Worm (Caenorhabditis elegans) whole organism, early embryonic: Measurements from ENCODE around the gene K09E4.3.

Experiments used
- B0310.2 ChIP-seq: sonication (generic microtip); optimal IDR thresholded peaks from 2 replicates; lab custom pipeline; 2016; ENCODE audit warnings: mild to moderate bottlenecking, missing genetic modification characterization, missing compliant biosample characterization
- F13C5.2 ChIP-seq: sonication (generic microtip); optimal IDR thresholded peaks from 2 replicates; lab custom pipeline; 2017; ENCODE audit warnings: mild to moderate bottlenecking, missing genetic modification characterization, inconsistent platforms, missing compliant biosample characterization
- aly-1 ChIP-seq: sonication (generic microtip); optimal IDR thresholded peaks from 2 replicates; lab custom pipeline; 2016; ENCODE audit warnings: missing genetic modification characterization, missing compliant biosample characterization
- ama-1 ChIP-seq: fragments of 150-350 bp; optimal IDR thresholded peaks from 2 replicates; lab custom pipeline; 2014
- ceh-13 ChIP-seq: fragments of 200-800 bp; sonication (Bioruptor generic); optimal IDR thresholded peaks from 2 replicates; lab custom pipeline; 2018; ENCODE audit warnings: mild to moderate bottlenecking, missing genetic modification characterization, missing compliant biosample characterization
- ceh-36 ChIP-seq: sonication (generic microtip); optimal IDR thresholded peaks from 2 replicates; lab custom pipeline; 2016; ENCODE audit warnings: missing genetic modification characterization, inconsistent platforms, missing compliant biosample characterization
- flt-1 ChIP-seq: fragments of 200-800 bp; sonication (Bioruptor generic); IDR thresholded peaks from 2 replicates; pipeline ENCODE4 v1.3.6; 2022; ENCODE audit warnings: missing genetic modification characterization, missing compliant biosample characterization
- hmbx-1 ChIP-seq: sonication (generic microtip); optimal IDR thresholded peaks from 2 replicates; lab custom pipeline; 2016; ENCODE audit warnings: mild to moderate bottlenecking, missing genetic modification characterization, missing compliant biosample characterization
- hmg-4 ChIP-seq: fragments of 200-800 bp; sonication (Bioruptor generic); optimal IDR thresholded peaks from 2 replicates; lab custom pipeline; 2018; ENCODE audit warnings: mild to moderate bottlenecking, missing genetic modification characterization, missing compliant biosample characterization
- hnd-1 ChIP-seq: sonication (generic microtip); optimal IDR thresholded peaks from 2 replicates; lab custom pipeline; 2016; ENCODE audit warnings: missing genetic modification characterization, missing compliant biosample characterization
- scrt-1 ChIP-seq: fragments of 200-800 bp; sonication (Bioruptor generic); IDR thresholded peaks from 2 replicates; pipeline ENCODE4 v1.3.6; 2022; ENCODE audit warnings: missing genetic modification characterization, missing compliant biosample characterization
- sea-1 ChIP-seq: fragments of 200-800 bp; sonication (Bioruptor generic); conservative IDR thresholded peaks from 2 replicates; pipeline ENCODE4 v1.3.6; 2022; ENCODE audit warnings: missing genetic modification characterization, missing compliant biosample characterization
- tbx-37 ChIP-seq: fragments of 200-800 bp; sonication (Bioruptor generic); conservative IDR thresholded peaks from 2 replicates; pipeline ENCODE4 v1.3.6; 2022; ENCODE audit warnings: missing genetic modification reagents, missing genetic modification characterization, missing compliant biosample characterization
- tra-4 ChIP-seq: sonication (generic microtip); optimal IDR thresholded peaks from 2 replicates; lab custom pipeline; 2017; ENCODE audit warnings: missing genetic modification characterization, missing compliant biosample characterization

- no peak for TF ChIP-seq ama-1 (lab: Kevin White, UChicago)
- TF ChIP-seq tbx-37 (GFP tag; lab: Robert Waterston, UW), result no peak
- TF ChIP-seq hnd-1, result no peak
- TF ChIP-seq B0310.2 (tag; lab: Kevin White, UChicago), result no peak
- no peak for TF ChIP-seq flt-1 (GFP tag; lab: Robert Waterston, UW)
- no peak for TF ChIP-seq ceh-13
- no peak for TF ChIP-seq scrt-1 (GFP tag; lab: Robert Waterston, UW)
- no peak for TF ChIP-seq aly-1
- no peak for TF ChIP-seq hmbx-1 (tag; lab: Kevin White, UChicago)
- no peak for TF ChIP-seq hmg-4
- no peak for TF ChIP-seq sea-1 (GFP tag; lab: Robert Waterston, UW)
- no peak for TF ChIP-seq ceh-36 (tag; lab: Kevin White, UChicago)
- no peak for TF ChIP-seq tra-4
- no peak for TF ChIP-seq F13C5.2 (tag; lab: Kevin White, UChicago)
Measured at ce11 chrII:14152274-14152673, 25.5 kb upstream of the K09E4.3 start.
